Worm (Caenorhabditis elegans) whole organism, L3 larva: ENCODE results near the gene T25G12.13.

Experiments
- R02D3.7 ChIP-seq: fragments of 150-350 bp; optimal IDR thresholded peaks from 2 replicates; lab custom pipeline; 2014; ENCODE audit warnings: missing biosample characterization, missing genetic modification characterization
- nhr-28 ChIP-seq: fragments of 150-350 bp; optimal IDR thresholded peaks from 2 replicates; lab custom pipeline; 2014; ENCODE audit warnings: missing biosample characterization, missing genetic modification characterization
- pha-4 ChIP-seq: fragments of 150-350 bp; optimal IDR thresholded peaks from 2 replicates; lab custom pipeline; 2014; ENCODE audit warnings: missing biosample characterization, missing genetic modification reagents, missing genetic modification characterization
- snpc-4 ChIP-seq: fragments of 150-350 bp; optimal IDR thresholded peaks from 2 replicates; lab custom pipeline; 2014; ENCODE audit warnings: missing biosample characterization, missing genetic modification characterization
- zag-1 ChIP-seq: fragments of 150-350 bp; optimal IDR thresholded peaks from 2 replicates; lab custom pipeline; 2014; ENCODE audit warnings: missing biosample characterization, missing genetic modification characterization

DNA sequence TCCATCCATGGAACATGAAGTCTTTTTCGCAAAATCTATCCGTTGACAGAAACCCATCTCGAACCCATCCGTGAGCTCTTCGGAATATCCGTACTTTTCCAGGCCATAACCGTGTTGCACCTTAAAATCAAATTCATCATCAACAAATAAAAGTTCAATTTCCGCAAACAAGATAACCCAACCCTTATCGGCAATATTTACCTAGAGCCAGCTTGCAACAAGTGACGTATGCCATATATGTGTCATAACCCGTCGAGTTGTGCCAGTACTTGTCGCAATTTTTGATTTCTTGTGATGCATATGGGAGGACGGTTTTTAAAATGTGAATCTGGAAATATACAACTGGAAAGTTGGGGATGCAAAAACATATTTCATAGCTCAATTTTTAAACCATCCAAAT lies 37.3 kb upstream of the T25G12.13 start:
- no peak for TF ChIP-seq R02D3.7 (tag; lab: Kevin White, UChicago)
- TF ChIP-seq nhr-28 (tag; lab: Kevin White, UChicago): no peak
- TF ChIP-seq snpc-4 (tag; lab: Kevin White, UChicago): no peak
- TF ChIP-seq zag-1 (tag; lab: Kevin White, UChicago): no peak
- peak; percentile 43 for TF ChIP-seq pha-4 (tag; lab: Kevin White, UChicago)
